Worm (Caenorhabditis elegans): ENCODE results near the gene grk-1.

DNA sequence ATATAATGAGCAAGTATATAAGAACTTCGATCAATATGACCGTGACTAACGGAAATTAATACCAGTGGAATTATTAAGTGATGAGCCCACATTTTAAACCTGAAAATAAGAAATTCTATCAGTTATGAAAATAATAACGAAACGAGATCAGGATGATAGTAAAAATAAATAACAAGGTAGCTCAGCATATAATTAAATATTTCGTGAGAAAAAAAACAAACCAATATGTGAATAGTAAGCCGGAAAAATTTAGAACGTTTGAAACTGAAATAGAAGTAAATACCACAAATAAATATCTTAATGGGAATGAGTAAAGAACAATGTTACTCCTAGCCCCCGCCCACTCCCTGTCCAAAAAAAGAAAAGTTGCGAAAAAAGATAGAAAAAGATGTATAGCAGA, 9.7 kb upstream of the grk-1 start, which contains the start of gene F19C6.3:
- TF ChIP-seq him-1 (tag; optimal IDR thresholded peaks at IDR 0.05) (no peak), dao-5 (tag; optimal IDR thresholded peaks at IDR 0.05) (no peak), W03F9.2 (tag; optimal IDR thresholded peaks at IDR 0.05) (no peak)
